Fruit fly (Drosophila melanogaster): Measurements from ENCODE around the gene Icmt.
A peak's percentile ranks its signal among the peaks of the same experiment; 100 is the strongest.

Gene Icmt

DNA sequence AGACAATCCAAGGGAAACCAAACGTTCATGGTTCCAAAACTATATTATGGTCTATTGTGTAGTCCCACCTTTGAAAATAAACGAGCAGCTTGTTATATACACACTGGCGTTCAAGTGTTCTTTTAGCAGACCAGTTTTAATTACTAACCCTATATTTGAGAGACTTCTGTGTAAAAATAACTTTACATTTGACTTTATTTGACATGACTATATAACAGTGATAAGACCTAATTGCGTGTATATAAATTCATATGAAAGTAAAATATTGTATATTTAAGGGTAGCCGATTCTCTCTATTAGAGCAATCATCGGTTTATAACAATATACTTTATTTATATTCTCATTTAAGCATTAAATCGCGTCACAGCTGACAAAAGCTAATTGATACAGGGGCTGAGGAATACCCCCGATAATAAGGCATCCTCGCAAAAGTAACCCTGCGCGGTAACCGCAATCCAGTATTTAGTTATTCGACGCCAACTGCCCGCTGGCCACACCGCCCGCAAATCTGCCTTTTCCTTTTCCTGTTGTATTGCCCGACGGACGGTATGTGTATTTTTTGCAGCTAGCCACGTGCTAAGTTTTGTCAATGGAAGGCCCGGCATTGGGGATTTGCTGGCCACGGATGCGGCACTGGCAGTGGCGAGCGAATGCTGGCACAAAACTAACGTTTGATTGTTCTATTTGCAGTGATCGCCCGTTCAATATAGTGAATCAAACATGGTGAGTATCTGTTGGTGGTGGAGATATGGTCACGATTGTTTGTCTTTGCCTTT, 23.4 kb downstream of the Icmt start, which contains the start of gene RpS4 (continued):
- TF ChIP-seq CG7786 (GFP tag; optimal IDR thresholded peaks at IDR 0.05) (peak; percentile 72), grau (tag; optimal IDR thresholded peaks at IDR 0.05) (peak; percentile 76), CG7556 (GFP tag; optimal IDR thresholded peaks at IDR 0.05) (peak; percentile 64), CG7963 (GFP tag; IDR thresholded peaks at IDR 0.05; ENCODE audit: partially characterized antibody) (no peak), CG32767 (GFP tag; IDR thresholded peaks at IDR 0.05) (peak; percentile 73; the same call in 1 of the 2 replicates), Elba2 (GFP tag; optimal IDR thresholded peaks at IDR 0.05) (peak; percentile 38), Fer1 (GFP tag; optimal IDR thresholded peaks at IDR 0.05) (peak; percentile 96), Awh (GFP tag; IDR thresholded peaks at IDR 0.05) (peak; percentile 92), ewg (GFP tag; optimal IDR thresholded peaks at IDR 0.05) (peak; percentile 88), CG3838 (GFP tag; optimal IDR thresholded peaks at IDR 0.05) (peak; percentile 30), oc (tag; optimal IDR thresholded peaks at IDR 0.05) (peak; percentile 88), CG16863 (GFP tag; optimal IDR thresholded peaks at IDR 0.05) (peak; percentile 76), dan (GFP tag; IDR thresholded peaks at IDR 0.05) (no peak), CG15696 (tag; optimal IDR thresholded peaks at IDR 0.05) (peak; percentile 54), CG1647 (GFP tag; optimal IDR thresholded peaks at IDR 0.05) (peak; percentile 74), emc (GFP tag; optimal IDR thresholded peaks at IDR 0.05) (peak; percentile 68), row (GFP tag; IDR thresholded peaks at IDR 0.05) (peak; percentile 92), eyg (GFP tag; optimal IDR thresholded peaks at IDR 0.05) (peak; percentile 92), p53 (GFP tag; optimal IDR thresholded peaks at IDR 0.05) (peak; percentile 66), CG12155 (GFP tag; optimal IDR thresholded peaks at IDR 0.05) (peak; percentile 62), CG11560 (tag; IDR thresholded peaks at IDR 0.05) (peak; percentile 62; the same call in 1 of the 3 replicates), CG10979 (tag; optimal IDR thresholded peaks at IDR 0.05) (peak; percentile 73), sob (GFP tag; IDR thresholded peaks at IDR 0.05) (peak; percentile 92), vvl (GFP tag; IDR thresholded peaks at IDR 0.05) (peak; percentile 91), CG17912 (GFP tag; optimal IDR thresholded peaks at IDR 0.05) (peak; percentile 98), Atf-2 (GFP tag; optimal IDR thresholded peaks at IDR 0.05) (peak; percentile 70), CG6175 (GFP tag; IDR thresholded peaks at IDR 0.05) (peak; percentile 77), CG16815 (GFP tag; optimal IDR thresholded peaks at IDR 0.05) (peak; percentile 60), CG4282 (GFP tag; optimal IDR thresholded peaks at IDR 0.05) (peak; percentile 68), NK7.1 (GFP tag; optimal IDR thresholded peaks at IDR 0.05) (peak; percentile 87), pita (GFP tag; optimal IDR thresholded peaks at IDR 0.05) (peak; percentile 21), crc (GFP tag; optimal IDR thresholded peaks at IDR 0.05) (peak; percentile 72), tgo (GFP tag; IDR thresholded peaks at IDR 0.05) (peak; percentile 78), CG3847 (GFP tag; IDR thresholded peaks at IDR 0.05) (peak; percentile 85), fd96Cb (tag; optimal IDR thresholded peaks at IDR 0.05) (peak; percentile 54), CG4707 (GFP tag; optimal IDR thresholded peaks at IDR 0.05) (peak; percentile 96), CG9215 (GFP tag; IDR thresholded peaks at IDR 0.05) (peak; percentile 78), CG15073 (GFP tag; optimal IDR thresholded peaks at IDR 0.05) (no peak), CG4424 (GFP tag; optimal IDR thresholded peaks at IDR 0.05) (peak; percentile 80), hth (optimal IDR thresholded peaks at IDR 0.05) (no peak), corto (GFP tag; optimal IDR thresholded peaks at IDR 0.05) (no peak), CG3995 (GFP tag; optimal IDR thresholded peaks at IDR 0.05) (peak; percentile 68), jing (GFP tag; optimal IDR thresholded peaks at IDR 0.05) (peak; percentile 46), ATbp (GFP tag; optimal IDR thresholded peaks at IDR 0.05) (peak; percentile 94), gsb (GFP tag; IDR thresholded peaks at IDR 0.05) (peak; percentile 71), sima (GFP tag; optimal IDR thresholded peaks at IDR 0.05) (peak; percentile 80), CG14441 (GFP tag; IDR thresholded peaks at IDR 0.05) (peak; percentile 75), Vsx1 (GFP tag; optimal IDR thresholded peaks at IDR 0.05) (peak; percentile 90), CG8388 (GFP tag; optimal IDR thresholded peaks at IDR 0.05) (peak; percentile 71), CG33557 (GFP tag; optimal IDR thresholded peaks at IDR 0.05) (peak; percentile 90)

Measured in whole organism, embryonic.